Worm (Caenorhabditis elegans) whole organism, midembryonic: ENCODE results near the gene W05E10.5.

Source experiments
- T22C8.4 ChIP-seq: fragments of 200-800 bp; sonication (Bioruptor generic); IDR thresholded peaks from 2 replicates; pipeline ENCODE4 v1.3.6; 2022; ENCODE audit warnings: missing genetic modification characterization, missing compliant biosample characterization
- cog-1 ChIP-seq: sonication (generic microtip); optimal IDR thresholded peaks from 2 replicates; lab custom pipeline; 2016; ENCODE audit warnings: missing genetic modification characterization, missing compliant biosample characterization
- flt-1 ChIP-seq: fragments of 200-800 bp; sonication (Bioruptor generic); IDR thresholded peaks from 2 replicates; pipeline ENCODE4 v1.3.6; 2022; ENCODE audit warnings: missing genetic modification characterization, missing compliant biosample characterization
- tab-1 ChIP-seq: fragments of 200-800 bp; sonication (Bioruptor generic); IDR thresholded peaks from 2 replicates; pipeline ENCODE4 v1.3.6; 2022; ENCODE audit warnings: missing genetic modification characterization, missing compliant biosample characterization
- ztf-23 ChIP-seq: fragments of 200-800 bp; sonication (Bioruptor generic); IDR thresholded peaks from 2 replicates; pipeline ENCODE4 v1.3.6; 2022; ENCODE audit warnings: missing genetic modification reagents, missing genetic modification characterization, missing compliant biosample characterization
- ztf-29 ChIP-seq: fragments of 200-800 bp; sonication (Bioruptor generic); IDR thresholded peaks from 2 replicates; pipeline ENCODE4 v1.3.6; 2022; ENCODE audit warnings: missing genetic modification reagents, missing genetic modification characterization, missing compliant biosample characterization

ce11 chrV:11691553-11691952, 3.9 kb downstream of the W05E10.5 start, which contains the start of gene W05E10.1:
- TF ChIP-seq ztf-23 (GFP tag; lab: Robert Waterston, UW) (no peak), ztf-29 (GFP tag; lab: Robert Waterston, UW) (no peak), tab-1 (GFP tag; lab: Robert Waterston, UW) (no peak), flt-1 (no peak), cog-1 (no peak), T22C8.4 (GFP tag; lab: Robert Waterston, UW) (no peak)
